Fruit fly (Drosophila melanogaster) whole organism, adult: Measurements from ENCODE around the gene Ttc19.

Experiments
- CG11617 ChIP-seq: fragments of 200-800 bp; sonication (Bioruptor generic); optimal IDR thresholded peaks from 2 replicates; lab custom pipeline; 2017; ENCODE audit warnings: mild to moderate bottlenecking, missing biosample characterization, missing genetic modification reagents, missing genetic modification characterization
- CG12768 ChIP-seq: fragments of 200-800 bp; sonication (Bioruptor generic); optimal IDR thresholded peaks from 2 replicates; lab custom pipeline; 2017; ENCODE audit warnings: missing biosample characterization, missing genetic modification characterization, mild to moderate bottlenecking, moderate library complexity, missing genetic modification reagents
- CG14711 ChIP-seq: fragments of 200-800 bp; sonication (Bioruptor generic); optimal IDR thresholded peaks from 2 replicates; lab custom pipeline; 2018; ENCODE audit warnings: missing biosample characterization, mild to moderate bottlenecking, missing genetic modification characterization, moderate library complexity
- CG1620 ChIP-seq: fragments of 200-800 bp; sonication (Bioruptor generic); optimal IDR thresholded peaks from 2 replicates; lab custom pipeline; 2016; ENCODE audit warnings: missing biosample characterization, missing genetic modification characterization
- CG33017 ChIP-seq: fragments of 200-800 bp; sonication (Bioruptor generic); optimal IDR thresholded peaks from 2 replicates; lab custom pipeline; 2018; ENCODE audit warnings: missing biosample characterization, mild to moderate bottlenecking, missing genetic modification characterization, moderate library complexity
- CG5204 ChIP-seq: fragments of 200-800 bp; sonication (Bioruptor generic); optimal IDR thresholded peaks from 2 replicates; lab custom pipeline; 2016; ENCODE audit warnings: missing biosample characterization, missing genetic modification characterization
- CG7045 ChIP-seq: fragments of 200-800 bp; sonication (Bioruptor generic); optimal IDR thresholded peaks from 2 replicates; lab custom pipeline; 2017; ENCODE audit warnings: missing biosample characterization, mild to moderate bottlenecking, missing genetic modification characterization
- CG7101 ChIP-seq: fragments of 200-800 bp; sonication (Bioruptor generic); optimal IDR thresholded peaks from 2 replicates; lab custom pipeline; 2018; ENCODE audit warnings: missing biosample characterization, mild to moderate bottlenecking, missing genetic modification characterization, moderate library complexity
- Clk ChIP-seq: fragments of 200-800 bp; sonication (Bioruptor generic); optimal IDR thresholded peaks from 2 replicates; lab custom pipeline; 2017; ENCODE audit warnings: missing biosample characterization, missing genetic modification characterization
- Crg-1 ChIP-seq: fragments of 200-800 bp; sonication (Bioruptor generic); optimal IDR thresholded peaks from 2 replicates; lab custom pipeline; 2016; ENCODE audit warnings: missing biosample characterization, missing genetic modification characterization
- Hr96 ChIP-seq: fragments of 200-800 bp; sonication (Bioruptor generic); optimal IDR thresholded peaks from 2 replicates; lab custom pipeline; 2016; ENCODE audit warnings: missing biosample characterization, missing genetic modification characterization
- Mnt ChIP-seq: fragments of 200-800 bp; sonication (Bioruptor generic); optimal IDR thresholded peaks from 2 replicates; lab custom pipeline; 2016; ENCODE audit warnings: missing biosample characterization, mild to moderate bottlenecking, missing genetic modification characterization
- bab1 ChIP-seq: fragments of 200-800 bp; sonication (Bioruptor generic); optimal IDR thresholded peaks from 3 replicates; lab custom pipeline; 2019; ENCODE audit warnings: missing biosample characterization, mild to moderate bottlenecking, missing genetic modification characterization, moderate library complexity
- cic ChIP-seq: fragments of 200-800 bp; sonication (Bioruptor generic); optimal IDR thresholded peaks from 2 replicates; lab custom pipeline; 2017; ENCODE audit warnings: missing biosample characterization, mild to moderate bottlenecking, missing genetic modification characterization, moderate library complexity
- cnc ChIP-seq, 2 experiments: fragments of >200 bp; optimal IDR thresholded peaks; 2 replicates each; lab custom pipeline; 2017
- kay ChIP-seq: fragments of 200-800 bp; sonication (Bioruptor generic); peaks from one replicate; lab custom pipeline; 2016; ENCODE audit warnings: missing biosample characterization, missing genetic modification characterization, borderline replicate concordance
- ovo ChIP-seq: fragments of 200-800 bp; sonication (Bioruptor generic); optimal IDR thresholded peaks from 2 replicates; lab custom pipeline; 2016; ENCODE audit warnings: missing biosample characterization, missing genetic modification characterization
- pad ChIP-seq: fragments of 200-800 bp; sonication (Bioruptor generic); optimal IDR thresholded peaks from 3 replicates; lab custom pipeline; 2017; ENCODE audit warnings: missing biosample characterization, missing genetic modification characterization, mild to moderate bottlenecking, moderate library complexity, missing genetic modification reagents
- tj ChIP-seq: fragments of 200-800 bp; sonication (Bioruptor generic); optimal IDR thresholded peaks from 3 replicates; lab custom pipeline; 2017; ENCODE audit warnings: missing biosample characterization, mild to moderate bottlenecking, missing genetic modification characterization, moderate library complexity
- toe ChIP-seq: fragments of 200-800 bp; sonication (Bioruptor generic); optimal IDR thresholded peaks from 2 replicates; lab custom pipeline; 2016; ENCODE audit warnings: missing biosample characterization, missing genetic modification characterization

Gene Ttc19

DNA sequence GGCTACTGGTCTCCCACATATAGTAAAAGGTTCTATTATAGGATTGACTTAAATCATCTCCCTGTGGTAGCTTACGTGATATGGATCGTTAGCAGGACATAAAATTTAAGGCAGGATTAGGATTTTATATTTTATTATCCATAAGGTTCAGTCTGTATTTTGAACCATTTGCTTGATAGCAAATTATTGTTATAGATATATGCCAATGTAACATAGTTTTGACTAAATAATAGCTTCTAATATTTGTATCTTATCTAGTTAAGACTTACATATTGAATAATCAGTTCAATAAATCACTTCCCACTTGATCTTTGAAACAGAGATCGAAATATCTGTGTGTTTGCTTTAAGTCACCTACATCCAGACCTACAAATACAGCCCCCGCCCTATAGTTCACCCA lies 34.4 kb downstream of the Ttc19 start, which contains the start of gene robl37BC:
robl37BC (plus strand) TSS at position 301 of the 400 bp plus-strand sequence.
- TF ChIP-seq kay (GFP tag; lab: Kevin White, UChicago) (no peak), CG11617 (GFP tag; lab: Kevin White, UChicago) (no peak)

DNA sequence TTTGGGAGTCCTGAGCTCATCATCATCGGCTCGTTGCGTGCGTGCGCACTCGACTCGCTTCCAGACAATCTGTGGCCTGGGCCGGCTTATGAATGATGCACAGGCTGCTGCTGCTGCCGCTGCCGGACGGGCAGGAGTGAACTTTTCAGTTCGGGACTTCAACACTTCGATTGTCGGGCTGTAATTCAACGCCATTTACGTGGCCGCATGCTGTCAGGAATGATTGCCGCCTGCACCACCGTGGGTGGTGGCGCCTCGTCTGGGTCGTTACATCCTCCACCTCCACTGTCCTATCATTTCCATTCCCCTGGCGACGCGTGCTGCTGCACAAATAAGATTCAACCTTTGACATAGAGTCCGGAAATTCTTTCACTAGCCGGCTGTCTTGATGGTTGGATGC lies 34.9 kb downstream of the Ttc19 start:
- TF ChIP-seq CG1620 (no peak), bab1 (GFP tag; lab: Kevin White, UChicago) (no peak), ovo (GFP tag; lab: Kevin White, UChicago) (no peak), CG5204 (GFP tag; lab: Kevin White, UChicago) (no peak), Clk (GFP tag; lab: Kevin White, UChicago) (no peak), CG7045 (no peak), toe (GFP tag; lab: Kevin White, UChicago) (no peak), Hr96 (GFP tag; lab: Kevin White, UChicago) (no peak), CG14711 (tag; lab: Kevin White, UChicago) (no peak), Crg-1 (GFP tag; lab: Kevin White, UChicago) (no peak), cnc (optimal IDR thresholded peaks at IDR 0.05; lab: Kevin White, UChicago) (no peak), CG33017 (tag; lab: Kevin White, UChicago) (no peak), CG7101 (no peak), CG11617 (GFP tag; lab: Kevin White, UChicago) (no peak), pad (GFP tag; lab: Kevin White, UChicago) (no peak), cic (GFP tag; lab: Kevin White, UChicago) (no peak), tj (GFP tag; lab: Kevin White, UChicago) (no peak)

DNA sequence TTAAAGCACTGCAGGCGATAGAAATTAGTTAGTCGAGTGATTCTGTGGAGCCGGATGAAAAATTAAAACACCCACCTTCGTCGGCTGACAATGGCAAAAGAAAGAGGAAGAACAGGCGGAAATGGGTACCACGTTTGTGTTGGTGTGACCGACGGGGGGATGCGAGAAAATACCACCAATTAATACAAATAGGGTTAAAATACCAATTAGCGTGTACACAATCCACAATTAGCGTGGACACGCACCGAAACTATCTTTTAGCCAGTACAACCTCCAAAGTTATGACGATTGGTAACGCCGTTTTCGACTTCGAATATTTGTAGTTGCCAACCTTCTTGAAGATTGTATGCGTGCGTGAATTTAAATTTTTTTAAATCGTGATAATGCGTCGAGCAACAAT lies 35.8 kb downstream of the Ttc19 start, which contains the start of gene RpL30:
RpL30 (minus strand) TSS at position 177 of the 400 bp plus-strand sequence.
- TF ChIP-seq Hr96 (GFP tag; lab: Kevin White, UChicago), result peak; percentile 90
- TF ChIP-seq Crg-1 (GFP tag; lab: Kevin White, UChicago), result peak; percentile 94
- peak; percentile 85 for TF ChIP-seq ovo (GFP tag; lab: Kevin White, UChicago)
- TF ChIP-seq CG14711 (tag; lab: Kevin White, UChicago), result peak; percentile 80
- peak; percentile 85 for TF ChIP-seq CG12768 (GFP tag; lab: Kevin White, UChicago)
- peak; percentile 94 for TF ChIP-seq CG7101
- TF ChIP-seq CG33017 (tag; lab: Kevin White, UChicago), result peak; percentile 88
- TF ChIP-seq CG11617 (GFP tag; lab: Kevin White, UChicago), result peak; percentile 91
- TF ChIP-seq CG1620, result peak; percentile 85
- peak; percentile 78 for TF ChIP-seq CG7045
- TF ChIP-seq CG5204 (GFP tag; lab: Kevin White, UChicago), result peak; percentile 57
- TF ChIP-seq Clk (GFP tag; lab: Kevin White, UChicago), result peak; percentile 88
- no peak for TF ChIP-seq cnc (optimal IDR thresholded peaks at IDR 0.05; lab: Kevin White, UChicago)
- peak; percentile 97 for TF ChIP-seq Mnt (GFP tag; lab: Kevin White, UChicago)
- peak; percentile 79 for TF ChIP-seq pad (GFP tag; lab: Kevin White, UChicago)
- no peak for TF ChIP-seq kay (GFP tag; lab: Kevin White, UChicago)
- peak; percentile 85 for TF ChIP-seq cic (GFP tag; lab: Kevin White, UChicago)
- peak; percentile 75 for TF ChIP-seq tj (GFP tag; lab: Kevin White, UChicago)
- peak; percentile 59 for TF ChIP-seq toe (GFP tag; lab: Kevin White, UChicago)
- TF ChIP-seq bab1 (GFP tag; lab: Kevin White, UChicago), result peak; percentile 94

DNA sequence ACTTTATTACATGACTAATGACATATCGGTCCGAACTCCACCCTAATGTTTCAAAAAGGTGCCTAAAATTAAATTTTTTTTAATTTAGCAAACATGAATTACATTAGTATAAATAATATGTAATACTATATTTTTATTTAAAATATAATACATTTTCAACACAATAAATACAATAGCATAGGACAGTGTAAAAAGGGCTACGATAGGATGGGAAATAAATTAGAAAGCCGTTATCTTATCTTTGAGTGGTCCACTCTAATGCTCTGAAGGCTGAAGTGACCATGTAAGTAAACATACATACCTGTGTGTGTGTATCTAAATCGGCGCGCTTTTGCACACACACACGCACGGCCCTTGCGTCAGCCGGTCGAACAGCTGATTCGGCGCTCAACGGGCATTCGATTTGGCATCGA lies 42.0 kb downstream of the Ttc19 start, which contains the start of gene CG31793:
CG31793 (plus strand) TSS at position 409 of the 413 bp plus-strand sequence.
- peak; percentile 55 for TF ChIP-seq Crg-1 (GFP tag; lab: Kevin White, UChicago)
- TF ChIP-seq cnc (optimal IDR thresholded peaks at IDR 0.05; lab: Kevin White, UChicago), result no peak
- no peak for TF ChIP-seq CG12768 (GFP tag; lab: Kevin White, UChicago)
- no peak for TF ChIP-seq Clk (GFP tag; lab: Kevin White, UChicago)
- peak; percentile 61 for TF ChIP-seq ovo (GFP tag; lab: Kevin White, UChicago)
- TF ChIP-seq Mnt (GFP tag; lab: Kevin White, UChicago), result no peak
- peak; percentile 23 for TF ChIP-seq pad (GFP tag; lab: Kevin White, UChicago)
- peak; percentile 89 for TF ChIP-seq cic (GFP tag; lab: Kevin White, UChicago)
- peak; percentile 79 for TF ChIP-seq CG11617 (GFP tag; lab: Kevin White, UChicago)
- TF ChIP-seq CG14711 (tag; lab: Kevin White, UChicago), result peak; percentile 68
- TF ChIP-seq CG7045, result peak; percentile 47
- TF ChIP-seq Hr96 (GFP tag; lab: Kevin White, UChicago), result no peak
- no peak for TF ChIP-seq CG1620
- peak; percentile 12 for TF ChIP-seq CG5204 (GFP tag; lab: Kevin White, UChicago)
- peak; percentile 56 for TF ChIP-seq CG33017 (tag; lab: Kevin White, UChicago)
- peak; percentile 84 for TF ChIP-seq bab1 (GFP tag; lab: Kevin White, UChicago)
- no peak for TF ChIP-seq tj (GFP tag; lab: Kevin White, UChicago)
- peak; percentile 85 for TF ChIP-seq CG7101
- TF ChIP-seq toe (GFP tag; lab: Kevin White, UChicago), result peak; percentile 18

DNA sequence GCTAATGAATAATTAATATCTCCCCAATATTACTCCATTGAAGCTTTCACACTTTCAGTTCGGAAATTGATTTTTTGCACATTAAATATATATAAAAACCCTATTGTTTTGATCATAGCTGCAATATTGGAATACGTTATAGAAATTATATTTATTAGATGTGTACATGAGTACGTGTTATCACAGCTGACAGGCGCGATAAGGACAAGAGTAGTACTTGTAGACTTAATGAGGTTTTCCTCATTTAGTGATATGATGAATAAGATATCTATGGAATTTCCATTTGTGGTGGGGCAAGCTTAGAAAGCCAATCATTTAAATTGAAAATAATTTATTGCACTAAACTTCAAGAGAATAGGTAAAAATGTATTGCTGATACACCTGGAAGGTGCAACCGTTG lies 42.5 kb downstream of the Ttc19 start:
- TF ChIP-seq tj (GFP tag; lab: Kevin White, UChicago), result no peak
- no peak for TF ChIP-seq Mnt (GFP tag; lab: Kevin White, UChicago)
- TF ChIP-seq CG33017 (tag; lab: Kevin White, UChicago), result no peak
- TF ChIP-seq Crg-1 (GFP tag; lab: Kevin White, UChicago), result no peak
- TF ChIP-seq CG7045, result no peak
- no peak for TF ChIP-seq Hr96 (GFP tag; lab: Kevin White, UChicago)
- TF ChIP-seq Clk (GFP tag; lab: Kevin White, UChicago), result no peak

DNA sequence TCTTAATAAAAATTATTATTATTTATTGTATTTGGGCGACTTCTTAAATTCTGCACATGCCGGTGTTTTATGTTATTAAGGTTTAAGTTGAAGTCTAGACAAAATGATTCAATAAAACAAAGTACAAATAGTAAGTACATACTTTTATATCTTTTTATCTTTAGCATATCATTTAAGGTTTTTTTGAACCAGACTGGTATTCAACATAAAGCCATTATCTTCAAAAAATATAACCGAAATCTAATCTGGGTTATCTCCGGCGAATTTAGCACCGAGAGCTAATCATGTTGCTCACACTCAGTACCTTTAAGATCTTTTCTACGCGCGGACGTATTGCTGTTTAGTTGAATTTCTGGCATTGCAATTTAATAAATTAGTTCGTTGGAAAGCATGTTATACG lies 47.8 kb downstream of the Ttc19 start, which contains the start of gene CG31792:
CG31792 (plus strand) TSS at position 301 of the 400 bp plus-strand sequence.
- no peak for TF ChIP-seq Clk (GFP tag; lab: Kevin White, UChicago)
- TF ChIP-seq CG12768 (GFP tag; lab: Kevin White, UChicago), result no peak
- TF ChIP-seq CG14711 (tag; lab: Kevin White, UChicago), result no peak
- TF ChIP-seq Hr96 (GFP tag; lab: Kevin White, UChicago), result no peak
- no peak for TF ChIP-seq toe (GFP tag; lab: Kevin White, UChicago)
- TF ChIP-seq CG1620, result no peak
- TF ChIP-seq CG33017 (tag; lab: Kevin White, UChicago), result no peak
- no peak for TF ChIP-seq CG11617 (GFP tag; lab: Kevin White, UChicago)
- TF ChIP-seq Crg-1 (GFP tag; lab: Kevin White, UChicago), result no peak
- TF ChIP-seq cic (GFP tag; lab: Kevin White, UChicago), result no peak
- TF ChIP-seq tj (GFP tag; lab: Kevin White, UChicago), result no peak
- no peak for TF ChIP-seq pad (GFP tag; lab: Kevin White, UChicago)
